Worm (Caenorhabditis elegans) whole organism, late embryonic: Measurements from ENCODE around the gene tasp-1.
"Not testable (repeated sequence)": the region's sequence is repeated elsewhere in the genome, so short reads cannot be mapped to it uniquely, and the experiment has no call there.

Experiments
- ahr-1 ChIP-seq: sonication (generic microtip); optimal IDR thresholded peaks from 2 replicates; lab custom pipeline; 2016; ENCODE audit warnings: missing genetic modification characterization, missing compliant biosample characterization
- ama-1 ChIP-seq: fragments of 150-350 bp; optimal IDR thresholded peaks from 2 replicates; lab custom pipeline; 2014
- ceh-18 ChIP-seq: sonication (generic microtip); optimal IDR thresholded peaks from 2 replicates; lab custom pipeline; 2016; ENCODE audit warnings: missing genetic modification characterization, missing compliant biosample characterization
- mec-3 ChIP-seq: sonication (generic microtip); optimal IDR thresholded peaks from 2 replicates; lab custom pipeline; 2016; ENCODE audit warnings: borderline replicate concordance, missing genetic modification characterization, missing compliant biosample characterization
- nfya-1 ChIP-seq: sonication (generic microtip); optimal IDR thresholded peaks from 2 replicates; lab custom pipeline; 2017; ENCODE audit warnings: missing genetic modification characterization, mild to moderate bottlenecking, missing compliant biosample characterization, antibody characterized with exemption, moderate library complexity
- pag-3 ChIP-seq: sonication (generic microtip); optimal IDR thresholded peaks from 2 replicates; lab custom pipeline; 2016; ENCODE audit warnings: missing compliant biosample characterization, missing genetic modification characterization, borderline replicate concordance
- pax-1 ChIP-seq: fragments of 150-350 bp; optimal IDR thresholded peaks from 2 replicates; lab custom pipeline; 2014; ENCODE audit warnings: missing biosample characterization, missing genetic modification characterization
- pqm-1 ChIP-seq: sonication (generic microtip); optimal IDR thresholded peaks from 2 replicates; lab custom pipeline; 2016; ENCODE audit warnings: missing genetic modification characterization, missing compliant biosample characterization
- unc-42 ChIP-seq: sonication (generic microtip); optimal IDR thresholded peaks from 2 replicates; lab custom pipeline; 2016; ENCODE audit warnings: missing genotype, missing genetic modification characterization, missing compliant biosample characterization
- unc-86 ChIP-seq: sonication (generic microtip); optimal IDR thresholded peaks from 2 replicates; lab custom pipeline; 2016; ENCODE audit warnings: missing genetic modification characterization, missing compliant biosample characterization

DNA sequence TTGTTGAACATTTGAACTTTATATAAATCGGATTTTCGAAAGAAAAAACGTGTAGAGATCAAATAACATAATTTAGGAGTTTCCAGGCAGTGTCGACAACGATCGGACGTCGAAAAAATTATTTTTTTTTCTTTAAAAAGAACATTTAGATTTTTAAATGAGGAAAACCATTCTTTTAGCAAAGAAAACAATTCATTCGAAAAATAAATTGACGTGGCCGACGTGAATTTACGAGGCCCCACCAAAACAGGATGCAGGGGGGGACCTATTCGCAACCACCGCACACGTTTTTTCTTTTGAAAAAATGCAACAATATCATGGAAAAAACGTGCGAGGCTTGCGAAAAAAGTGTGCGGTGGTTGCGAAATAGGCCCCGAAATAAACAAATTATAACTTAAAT, 9.1 kb upstream of the tasp-1 start, which contains the start of gene enu-3.6:
- TF ChIP-seq nfya-1; unc-42 (tag; lab: Kevin White, UChicago); unc-86 (tag; lab: Kevin White, UChicago); pqm-1; ahr-1 (tag; lab: Kevin White, UChicago); pag-3 (tag; lab: Kevin White, UChicago); pax-1 (tag; lab: Kevin White, UChicago); mec-3 (tag; lab: Kevin White, UChicago); ama-1; ceh-18 (tag; lab: Kevin White, UChicago): not testable (repeated sequence)
